Worm (Caenorhabditis elegans): ENCODE measurements around the gene Y50D4C.12.

DNA sequence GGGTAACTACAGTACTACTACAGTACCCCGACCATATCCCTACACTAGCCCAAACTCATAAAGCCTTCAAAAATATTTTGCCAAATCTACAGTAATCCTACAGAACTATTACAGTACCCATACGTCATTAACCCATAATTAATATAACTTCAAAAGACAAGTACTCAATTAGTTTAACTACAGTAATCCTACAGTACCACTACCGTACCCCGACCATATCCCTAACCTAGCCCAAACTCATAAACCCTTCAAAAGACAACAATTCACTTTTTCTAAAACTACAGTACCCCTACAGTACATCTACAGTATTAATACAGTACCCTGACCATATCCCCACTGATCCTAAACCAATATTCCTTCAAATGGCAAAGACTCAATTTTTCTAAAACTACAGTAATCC, 31.3 kb downstream of the Y50D4C.12 start:
- TF ChIP-seq unc-62 (GFP tag; optimal IDR thresholded peaks at IDR 0.05) (no peak), ztf-11 (tag; optimal IDR thresholded peaks at IDR 0.05) (no peak), lin-35 (GFP tag; optimal IDR thresholded peaks at IDR 0.05) (no peak), grh-1 (GFP tag; IDR thresholded peaks at IDR 0.05) (no peak), zag-1 (tag; optimal IDR thresholded peaks at IDR 0.05) (no peak), elt-3 (tag; optimal IDR thresholded peaks at IDR 0.05) (no peak), nhr-85 (tag) (no peak), blmp-1 (tag; optimal IDR thresholded peaks at IDR 0.05) (no peak), skn-1 (tag; optimal IDR thresholded peaks at IDR 0.05) (no peak), lin-39 (tag; optimal IDR thresholded peaks at IDR 0.05) (no peak), pax-3 (tag; optimal IDR thresholded peaks at IDR 0.05) (no peak)

Measured in whole organism, L1 larva.